Worm (Caenorhabditis elegans) whole organism, early embryonic: Measurements from ENCODE around the gene bbs-5.
A peak's percentile ranks its signal among the peaks of the same experiment; 100 is the strongest.
"Not testable (repeated sequence)": the region's sequence is repeated elsewhere in the genome, so short reads cannot be mapped to it uniquely, and the experiment has no call there.

Experiments
- B0310.2 ChIP-seq: sonication (generic microtip); optimal IDR thresholded peaks from 2 replicates; lab custom pipeline; 2016; ENCODE audit warnings: mild to moderate bottlenecking, missing genetic modification characterization, missing compliant biosample characterization
- F13C5.2 ChIP-seq: sonication (generic microtip); optimal IDR thresholded peaks from 2 replicates; lab custom pipeline; 2017; ENCODE audit warnings: mild to moderate bottlenecking, missing genetic modification characterization, inconsistent platforms, missing compliant biosample characterization
- aly-1 ChIP-seq: sonication (generic microtip); optimal IDR thresholded peaks from 2 replicates; lab custom pipeline; 2016; ENCODE audit warnings: missing genetic modification characterization, missing compliant biosample characterization
- ama-1 ChIP-seq: fragments of 150-350 bp; optimal IDR thresholded peaks from 2 replicates; lab custom pipeline; 2014
- ceh-13 ChIP-seq: fragments of 200-800 bp; sonication (Bioruptor generic); optimal IDR thresholded peaks from 2 replicates; lab custom pipeline; 2018; ENCODE audit warnings: mild to moderate bottlenecking, missing genetic modification characterization, missing compliant biosample characterization
- ceh-36 ChIP-seq: sonication (generic microtip); optimal IDR thresholded peaks from 2 replicates; lab custom pipeline; 2016; ENCODE audit warnings: missing genetic modification characterization, inconsistent platforms, missing compliant biosample characterization
- ets-7 ChIP-seq: sonication (generic microtip); optimal IDR thresholded peaks from 2 replicates; lab custom pipeline; 2016; ENCODE audit warnings: missing genotype, missing genetic modification characterization, missing compliant biosample characterization
- flt-1 ChIP-seq: fragments of 200-800 bp; sonication (Bioruptor generic); IDR thresholded peaks from 2 replicates; pipeline ENCODE4 v1.3.6; 2022; ENCODE audit warnings: missing genetic modification characterization, missing compliant biosample characterization
- hmbx-1 ChIP-seq: sonication (generic microtip); optimal IDR thresholded peaks from 2 replicates; lab custom pipeline; 2016; ENCODE audit warnings: mild to moderate bottlenecking, missing genetic modification characterization, missing compliant biosample characterization
- hmg-4 ChIP-seq: fragments of 200-800 bp; sonication (Bioruptor generic); optimal IDR thresholded peaks from 2 replicates; lab custom pipeline; 2018; ENCODE audit warnings: mild to moderate bottlenecking, missing genetic modification characterization, missing compliant biosample characterization
- hnd-1 ChIP-seq: sonication (generic microtip); optimal IDR thresholded peaks from 2 replicates; lab custom pipeline; 2016; ENCODE audit warnings: missing genetic modification characterization, missing compliant biosample characterization
- pes-1 ChIP-seq: fragments of 200-800 bp; sonication (Bioruptor generic); IDR thresholded peaks from 2 replicates; pipeline ENCODE4 v1.3.6; 2022; ENCODE audit warnings: missing genetic modification reagents, missing genetic modification characterization, missing compliant biosample characterization
- scrt-1 ChIP-seq: fragments of 200-800 bp; sonication (Bioruptor generic); IDR thresholded peaks from 2 replicates; pipeline ENCODE4 v1.3.6; 2022; ENCODE audit warnings: missing genetic modification characterization, missing compliant biosample characterization
- sea-1 ChIP-seq: fragments of 200-800 bp; sonication (Bioruptor generic); conservative IDR thresholded peaks from 2 replicates; pipeline ENCODE4 v1.3.6; 2022; ENCODE audit warnings: missing genetic modification characterization, missing compliant biosample characterization
- tbx-11 ChIP-seq: fragments of 200-800 bp; sonication (Bioruptor generic); IDR thresholded peaks from 2 replicates; pipeline ENCODE4 v1.3.6; 2022; ENCODE audit warnings: missing genetic modification characterization, missing compliant biosample characterization
- tbx-37 ChIP-seq: fragments of 200-800 bp; sonication (Bioruptor generic); conservative IDR thresholded peaks from 2 replicates; pipeline ENCODE4 v1.3.6; 2022; ENCODE audit warnings: missing genetic modification reagents, missing genetic modification characterization, missing compliant biosample characterization
- tra-4 ChIP-seq: sonication (generic microtip); optimal IDR thresholded peaks from 2 replicates; lab custom pipeline; 2017; ENCODE audit warnings: missing genetic modification characterization, missing compliant biosample characterization

bbs-5 gene

DNA sequence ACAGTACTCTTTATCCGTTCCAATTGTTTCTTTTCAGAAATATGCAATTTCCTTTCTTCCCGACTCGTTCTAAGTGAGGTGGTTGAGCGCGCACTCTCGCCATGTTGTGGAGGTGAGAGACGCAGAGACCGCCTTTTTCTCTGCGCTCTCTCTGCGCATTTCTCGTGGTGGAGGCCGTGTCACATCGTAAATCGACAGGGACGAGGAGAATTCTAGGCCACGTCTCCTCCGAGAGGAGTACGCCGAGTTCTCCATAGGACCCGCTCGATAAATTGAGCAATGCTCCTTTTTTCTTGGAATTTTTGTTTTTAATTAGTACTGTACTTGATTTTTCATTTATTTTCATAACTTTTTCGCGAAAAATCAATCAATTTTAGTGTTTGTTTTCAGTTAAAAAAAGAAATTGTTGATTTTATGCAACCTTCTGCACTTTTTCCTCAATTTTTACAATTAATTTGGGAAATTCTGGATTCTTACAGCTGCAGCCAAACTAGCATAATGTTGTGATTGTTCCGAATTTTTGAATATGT lies 9.3 kb upstream of the bbs-5 start, which contains the start of gene cnk-1:
TSS of gene cnk-1 (plus strand) at position 480 of the 530 bp plus-strand sequence.
- no peak for TF ChIP-seq B0310.2 (tag; lab: Kevin White, UChicago)
- peak; percentile 77 for TF ChIP-seq tbx-37 (GFP tag; lab: Robert Waterston, UW)
- no peak for TF ChIP-seq ceh-36 (tag; lab: Kevin White, UChicago)
- TF ChIP-seq scrt-1 (GFP tag; lab: Robert Waterston, UW) = peak; percentile 63; the same call in 1 of the 2 replicates
- no peak for TF ChIP-seq tra-4 (tag; lab: Kevin White, UChicago)
- TF ChIP-seq hmg-4 (GFP tag; lab: Kevin White, UChicago) = peak; percentile 3
- TF ChIP-seq hmbx-1 (tag; lab: Kevin White, UChicago) = no peak
- TF ChIP-seq tbx-11 (GFP tag; lab: Robert Waterston, UW) = 0 out of 2 replicates have a peak, but pooled peaks have one; percentile 34
- peak; percentile 55; the same call in 1 of the 2 replicates for TF ChIP-seq flt-1 (GFP tag; lab: Robert Waterston, UW)
- peak; percentile 82 for TF ChIP-seq pes-1 (GFP tag; lab: Robert Waterston, UW)
- TF ChIP-seq aly-1 (tag; lab: Kevin White, UChicago) = no peak
- peak; percentile 49 for TF ChIP-seq F13C5.2 (tag; lab: Kevin White, UChicago)
- no peak for TF ChIP-seq ceh-13
- 0 out of 2 replicates have a peak, but pooled peaks have one; percentile 54 for TF ChIP-seq sea-1 (GFP tag; lab: Robert Waterston, UW)

DNA sequence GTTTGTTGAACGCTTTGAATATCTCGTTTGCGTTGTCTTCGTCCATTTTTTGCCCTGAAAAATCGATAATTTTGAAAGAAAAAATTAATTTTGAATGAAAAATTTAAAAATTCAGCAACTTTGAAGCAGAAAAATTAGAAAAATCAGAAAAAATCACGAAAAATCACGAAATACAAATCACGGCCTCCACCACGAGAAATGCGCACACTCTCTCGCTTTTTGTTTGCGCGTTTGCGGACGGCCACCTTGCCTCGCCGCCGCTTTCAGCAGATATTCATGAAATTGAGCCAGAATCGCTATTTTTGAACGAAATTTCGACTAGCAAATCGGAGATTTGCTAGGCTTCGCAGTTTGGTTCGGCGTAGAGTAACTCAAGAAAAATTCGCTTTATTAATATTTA lies 5.2 kb upstream of the bbs-5 start, which contains the start of gene inpp-4B:
TSS of gene inpp-4B (minus strand) at position 54 of the 400 bp plus-strand sequence.
- not testable (repeated sequence) for TF ChIP-seq tra-4 (tag; lab: Kevin White, UChicago); scrt-1 (GFP tag; lab: Robert Waterston, UW); aly-1 (tag; lab: Kevin White, UChicago)

DNA sequence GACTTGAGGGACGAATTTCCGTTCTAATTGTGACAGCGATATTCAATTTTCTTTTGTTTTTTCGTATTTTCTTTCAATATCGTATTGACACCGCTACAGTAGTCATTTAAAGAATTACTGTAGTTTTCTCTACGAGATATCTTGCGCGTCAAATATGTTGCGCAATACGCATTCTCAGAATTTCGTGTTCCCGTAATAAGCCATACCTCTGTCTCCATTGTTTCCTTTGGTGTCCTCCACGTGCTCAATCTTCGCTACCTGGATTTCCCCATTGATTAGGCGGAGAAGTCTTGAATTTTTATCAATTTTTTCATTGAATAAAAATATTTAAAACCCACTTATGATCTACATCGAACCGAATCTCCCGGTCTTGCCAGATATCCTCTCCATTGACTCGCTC lies 326 bp downstream of the bbs-5 start:
- TF ChIP-seq ceh-13 (no peak), ceh-36 (tag; lab: Kevin White, UChicago) (no peak), ama-1 (no peak), hnd-1 (tag; lab: Kevin White, UChicago) (no peak), pes-1 (GFP tag; lab: Robert Waterston, UW) (no peak), B0310.2 (tag; lab: Kevin White, UChicago) (no peak), aly-1 (tag; lab: Kevin White, UChicago) (no peak), ets-7 (tag; lab: Kevin White, UChicago) (no peak), flt-1 (GFP tag; lab: Robert Waterston, UW) (no peak), tbx-37 (GFP tag; lab: Robert Waterston, UW) (no peak), tbx-11 (GFP tag; lab: Robert Waterston, UW) (no peak), scrt-1 (GFP tag; lab: Robert Waterston, UW) (no peak), hmg-4 (GFP tag; lab: Kevin White, UChicago) (no peak), F13C5.2 (tag; lab: Kevin White, UChicago) (no peak), sea-1 (GFP tag; lab: Robert Waterston, UW) (no peak), hmbx-1 (tag; lab: Kevin White, UChicago) (no peak), tra-4 (tag; lab: Kevin White, UChicago) (no peak)

DNA sequence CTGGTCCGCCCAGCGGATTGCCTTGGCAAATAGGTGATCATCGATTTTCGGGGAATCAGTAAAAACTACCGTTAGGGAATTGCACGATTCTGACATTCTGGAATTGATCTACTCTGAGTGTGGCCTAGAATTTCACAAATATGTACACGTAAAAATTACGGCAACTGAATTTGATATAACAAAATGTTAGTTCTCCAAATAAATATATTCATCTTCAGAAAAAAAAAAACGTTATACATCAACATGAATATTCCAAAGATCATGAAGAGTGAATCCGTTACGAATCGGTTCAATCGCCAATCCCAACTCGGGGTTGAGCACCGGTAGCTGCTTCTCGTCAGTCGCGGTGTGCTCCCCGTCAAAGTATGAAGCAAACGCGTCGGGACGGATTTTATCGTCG lies 2.9 kb downstream of the bbs-5 start, which contains the start of gene rip-1:
TSS of gene rip-1 (minus strand) at position 101 of the 400 bp plus-strand sequence.
- TF ChIP-seq hnd-1 (tag; lab: Kevin White, UChicago) = no peak
- TF ChIP-seq hmg-4 (GFP tag; lab: Kevin White, UChicago) = no peak
- no peak for TF ChIP-seq hmbx-1 (tag; lab: Kevin White, UChicago)
- TF ChIP-seq scrt-1 (GFP tag; lab: Robert Waterston, UW) = no peak
- no peak for TF ChIP-seq F13C5.2 (tag; lab: Kevin White, UChicago)
- TF ChIP-seq B0310.2 (tag; lab: Kevin White, UChicago) = no peak
- no peak for TF ChIP-seq sea-1 (GFP tag; lab: Robert Waterston, UW)
- no peak for TF ChIP-seq ets-7 (tag; lab: Kevin White, UChicago)
- no peak for TF ChIP-seq flt-1 (GFP tag; lab: Robert Waterston, UW)
- TF ChIP-seq tra-4 (tag; lab: Kevin White, UChicago) = no peak
- no peak for TF ChIP-seq pes-1 (GFP tag; lab: Robert Waterston, UW)
- no peak for TF ChIP-seq ceh-36 (tag; lab: Kevin White, UChicago)
- no peak for TF ChIP-seq aly-1 (tag; lab: Kevin White, UChicago)
- no peak for TF ChIP-seq tbx-11 (GFP tag; lab: Robert Waterston, UW)
- no peak for TF ChIP-seq ama-1
- no peak for TF ChIP-seq ceh-13

DNA sequence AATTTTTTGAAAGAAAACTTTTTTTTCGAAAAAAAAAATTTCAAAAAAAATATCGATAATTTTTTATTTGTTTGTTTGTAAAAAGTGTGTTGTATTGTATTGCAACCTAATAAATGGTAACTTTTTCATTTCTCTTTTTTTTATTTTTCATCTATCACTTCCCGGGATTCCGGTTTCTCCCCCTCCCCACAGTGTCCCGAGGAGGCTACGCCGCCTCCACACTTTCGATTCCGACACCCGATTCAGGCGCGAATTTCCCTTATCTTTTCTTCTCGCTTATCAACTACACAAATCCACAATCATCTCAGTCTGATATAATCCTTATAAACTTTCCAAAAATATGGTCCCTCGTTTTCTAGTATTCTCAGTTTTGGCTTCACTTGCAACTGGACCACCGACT lies 7.0 kb downstream of the bbs-5 start, which contains the start of gene R01H10.4:
TSS of gene R01H10.4 (plus strand) at position 236 of the 400 bp plus-strand sequence.
- TF ChIP-seq tbx-11 (GFP tag; lab: Robert Waterston, UW) (no peak), tbx-37 (GFP tag; lab: Robert Waterston, UW) (no peak), F13C5.2 (tag; lab: Kevin White, UChicago) (no peak), pes-1 (GFP tag; lab: Robert Waterston, UW) (no peak), ceh-13 (no peak), hmbx-1 (tag; lab: Kevin White, UChicago) (no peak), sea-1 (GFP tag; lab: Robert Waterston, UW) (no peak), hmg-4 (GFP tag; lab: Kevin White, UChicago) (no peak), aly-1 (tag; lab: Kevin White, UChicago) (no peak), ama-1 (no peak), ceh-36 (tag; lab: Kevin White, UChicago) (no peak), scrt-1 (GFP tag; lab: Robert Waterston, UW) (no peak), B0310.2 (tag; lab: Kevin White, UChicago) (no peak), flt-1 (GFP tag; lab: Robert Waterston, UW) (no peak)

DNA sequence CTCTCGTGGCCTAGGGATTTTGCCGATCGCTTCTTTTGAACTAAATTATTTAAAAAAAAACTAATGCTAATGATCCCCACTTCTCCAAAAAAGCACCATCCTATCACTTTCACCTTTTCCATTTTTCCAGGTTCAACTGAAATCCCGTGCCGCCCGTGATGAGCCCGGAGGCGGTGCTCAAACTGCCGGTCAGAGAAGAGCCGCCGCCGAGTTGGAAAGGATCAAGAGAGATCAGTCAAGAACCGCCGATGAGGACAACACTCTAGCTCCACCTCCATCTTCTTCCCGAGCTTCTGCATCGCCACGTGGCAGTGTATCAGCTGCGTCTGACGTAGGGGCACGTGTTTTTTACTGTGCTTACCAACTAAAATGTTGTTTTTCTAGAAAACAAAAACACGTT lies 8.2 kb downstream of the bbs-5 start:
- TF ChIP-seq ceh-36 (tag; lab: Kevin White, UChicago) = no peak
- no peak for TF ChIP-seq hmbx-1 (tag; lab: Kevin White, UChicago)
